Worm (Caenorhabditis elegans) whole organism, young adult: ENCODE results near the gene dct-18.

Experiments
- B0019.2 ChIP-seq: fragments of 200-800 bp; sonication (Bioruptor generic); conservative IDR thresholded peaks from 2 replicates; pipeline ENCODE4 v1.3.6; 2022; ENCODE audit warnings: missing genetic modification reagents, missing genetic modification characterization, missing compliant biosample characterization
- B0261.1 ChIP-seq: sonication (generic microtip); optimal IDR thresholded peaks from 2 replicates; lab custom pipeline; 2016; ENCODE audit warnings: mild to moderate bottlenecking, missing genetic modification characterization, moderate library complexity, missing compliant biosample characterization
- C06A6.2 ChIP-seq: fragments of 200-800 bp; sonication (Bioruptor generic); conservative IDR thresholded peaks from 2 replicates; pipeline ENCODE4 v1.3.6; 2022; ENCODE audit warnings: missing genetic modification characterization, missing compliant biosample characterization
- F22D6.2 ChIP-seq: sonication (generic microtip); optimal IDR thresholded peaks from 2 replicates; lab custom pipeline; 2016; ENCODE audit warnings: mild to moderate bottlenecking, missing genetic modification characterization, missing compliant biosample characterization
- F37B4.10 ChIP-seq: fragments of 200-800 bp; sonication (Bioruptor generic); IDR thresholded peaks from 2 replicates; pipeline ENCODE4 v1.3.6; 2022; ENCODE audit warnings: missing genetic modification characterization, missing compliant biosample characterization
- F49E8.2 ChIP-seq: sonication (generic microtip); optimal IDR thresholded peaks from 3 replicates; lab custom pipeline; 2017; ENCODE audit warnings: missing genetic modification characterization, mild to moderate bottlenecking, missing compliant biosample characterization, antibody characterized with exemption, moderate library complexity; ENCODE audit not compliant: insufficient read depth
- F57C9.4 ChIP-seq: sonication (generic microtip); optimal IDR thresholded peaks from 2 replicates; lab custom pipeline; 2017; ENCODE audit warnings: mild to moderate bottlenecking, missing genetic modification characterization, missing compliant biosample characterization
- K12H6.12 ChIP-seq: fragments of 200-800 bp; sonication (Bioruptor generic); optimal IDR thresholded peaks from 2 replicates; lab custom pipeline; 2018; ENCODE audit warnings: mild to moderate bottlenecking, missing genetic modification characterization, missing compliant biosample characterization
- Y53F4B.3 ChIP-seq: fragments of 200-800 bp; sonication (Bioruptor generic); IDR thresholded peaks from 2 replicates; pipeline ENCODE4 v1.3.6; 2022; ENCODE audit warnings: missing genetic modification reagents, missing genetic modification characterization, missing compliant biosample characterization
- Y67H2A.10 ChIP-seq: fragments of 200-800 bp; sonication (Bioruptor generic); conservative IDR thresholded peaks from 2 replicates; pipeline ENCODE4 v1.3.6; 2022; ENCODE audit warnings: missing genetic modification reagents, missing genetic modification characterization, missing compliant biosample characterization
- Y95B8A.8 ChIP-seq: fragments of 200-800 bp; sonication (Bioruptor generic); IDR thresholded peaks from 2 replicates; pipeline ENCODE4 v1.3.6; 2022; ENCODE audit warnings: missing genetic modification reagents, missing genetic modification characterization, missing compliant biosample characterization
- ZK185.1 ChIP-seq: sonication (generic microtip); optimal IDR thresholded peaks from 2 replicates; lab custom pipeline; 2016; ENCODE audit warnings: mild to moderate bottlenecking, missing genetic modification characterization, missing compliant biosample characterization; ENCODE audit not compliant: poor library complexity, severe bottlenecking
- aptf-3 ChIP-seq: fragments of 200-800 bp; sonication (Bioruptor generic); IDR thresholded peaks from 2 replicates; pipeline ENCODE4 v1.3.6; 2022; ENCODE audit warnings: missing genetic modification characterization, missing compliant biosample characterization
- attf-3 ChIP-seq: fragments of 200-800 bp; sonication (Bioruptor generic); conservative IDR thresholded peaks from 2 replicates; pipeline ENCODE4 v1.3.6; 2022; ENCODE audit warnings: missing genetic modification reagents, missing genetic modification characterization, missing compliant biosample characterization
- bed-1 ChIP-seq: fragments of 200-800 bp; sonication (Bioruptor generic); IDR thresholded peaks from 2 replicates; pipeline ENCODE4 v1.3.6; 2022; ENCODE audit warnings: missing genetic modification reagents, missing genetic modification characterization, missing compliant biosample characterization
- bed-2 ChIP-seq: fragments of 200-800 bp; sonication (Bioruptor generic); IDR thresholded peaks from 2 replicates; pipeline ENCODE4 v1.3.6; 2022; ENCODE audit warnings: missing genetic modification reagents, missing genetic modification characterization, missing compliant biosample characterization
- ceh-27 ChIP-seq: fragments of 200-800 bp; sonication (Bioruptor generic); optimal IDR thresholded peaks from 2 replicates; lab custom pipeline; 2018; ENCODE audit warnings: mild to moderate bottlenecking, missing genetic modification characterization, moderate library complexity, missing compliant biosample characterization
- ceh-91 ChIP-seq: fragments of 200-800 bp; sonication (Bioruptor generic); IDR thresholded peaks from 2 replicates; pipeline ENCODE4 v1.3.6; 2022; ENCODE audit warnings: missing genetic modification reagents, missing genetic modification characterization, missing compliant biosample characterization
- dpff-1 ChIP-seq: sonication (generic microtip); optimal IDR thresholded peaks from 2 replicates; lab custom pipeline; 2017; ENCODE audit warnings: mild to moderate bottlenecking, missing genetic modification characterization, missing compliant biosample characterization
- efl-1 ChIP-seq: fragments of 150-350 bp; optimal IDR thresholded peaks from 2 replicates; lab custom pipeline; 2014; ENCODE audit warnings: missing biosample characterization, missing genetic modification reagents, missing genetic modification characterization
- egrh-3 ChIP-seq: fragments of 200-800 bp; sonication (Bioruptor generic); IDR thresholded peaks from 2 replicates; pipeline ENCODE4 v1.3.6; 2022; ENCODE audit warnings: missing genetic modification reagents, missing genetic modification characterization, missing compliant biosample characterization
- gei-17 ChIP-seq: fragments of 200-800 bp; sonication (Bioruptor generic); optimal IDR thresholded peaks from 2 replicates; lab custom pipeline; 2018; ENCODE audit warnings: mild to moderate bottlenecking, missing genetic modification characterization, missing compliant biosample characterization
- hlh-26 ChIP-seq: fragments of 200-800 bp; sonication (Bioruptor generic); conservative IDR thresholded peaks from 2 replicates; pipeline ENCODE4 v1.3.6; 2022; ENCODE audit warnings: missing genetic modification reagents, missing genetic modification characterization, missing compliant biosample characterization
- hmg-1.2 ChIP-seq: fragments of 200-800 bp; sonication (Bioruptor generic); IDR thresholded peaks from 2 replicates; pipeline ENCODE4 v1.3.6; 2022; ENCODE audit warnings: missing genetic modification reagents, missing genetic modification characterization, missing compliant biosample characterization
- hsf-1 ChIP-seq: fragments of 200-800 bp; sonication (Bioruptor generic); IDR thresholded peaks from 2 replicates; pipeline ENCODE4 v1.3.6; 2022; ENCODE audit warnings: missing genetic modification reagents, missing genetic modification characterization, missing compliant biosample characterization
- let-607 ChIP-seq, 2 experiments: fragments of 200-800 bp in 1 of 2; sonication (Bioruptor generic) in 1 of 2; sonication (generic microtip) in 1 of 2; optimal IDR thresholded peaks; 2 replicates each; lab custom pipeline; 2016 to 2018; ENCODE audit warnings: mild to moderate bottlenecking in 2 of 2, missing compliant biosample characterization in 2 of 2, missing genetic modification characterization in 2 of 2, moderate library complexity in 2 of 2, missing genotype in 1 of 2
- lin-26 ChIP-seq: fragments of 200-800 bp; sonication (Bioruptor generic); IDR thresholded peaks from 2 replicates; pipeline ENCODE4 v1.3.6; 2022; ENCODE audit warnings: missing genetic modification reagents, missing genetic modification characterization, missing compliant biosample characterization
- lsy-27 ChIP-seq: sonication (generic microtip); optimal IDR thresholded peaks from 2 replicates; lab custom pipeline; 2017; ENCODE audit warnings: missing genetic modification characterization, mild to moderate bottlenecking, missing compliant biosample characterization, antibody characterized with exemption, missing genotype, borderline replicate concordance; ENCODE audit not compliant: insufficient read depth
- madf-3 ChIP-seq: fragments of 200-800 bp; sonication (Bioruptor generic); IDR thresholded peaks from 2 replicates; pipeline ENCODE4 v1.3.6; 2022; ENCODE audit warnings: missing genetic modification reagents, missing genetic modification characterization, missing compliant biosample characterization
- mel-28 ChIP-seq: sonication (generic microtip); optimal IDR thresholded peaks from 2 replicates; lab custom pipeline; 2016; ENCODE audit warnings: borderline replicate concordance, mild to moderate bottlenecking, missing genetic modification characterization, missing compliant biosample characterization
- mes-4 ChIP-seq: sonication (generic microtip); optimal IDR thresholded peaks from 2 replicates; lab custom pipeline; 2016; ENCODE audit warnings: missing genotype, missing genetic modification characterization, missing compliant biosample characterization
- nfya-2 ChIP-seq: fragments of 200-800 bp; sonication (Bioruptor generic); IDR thresholded peaks from 2 replicates; pipeline ENCODE4 v1.3.6; 2022; ENCODE audit warnings: missing genetic modification reagents, missing genetic modification characterization, missing compliant biosample characterization
- nfyb-1 ChIP-seq: fragments of 200-800 bp; sonication (Bioruptor generic); IDR thresholded peaks from 2 replicates; pipeline ENCODE4 v1.3.6; 2022; ENCODE audit warnings: missing genetic modification reagents, missing genetic modification characterization, missing compliant biosample characterization
- nhr-90 ChIP-seq: sonication (generic microtip); optimal IDR thresholded peaks from 2 replicates; lab custom pipeline; 2016; ENCODE audit warnings: missing genotype, mild to moderate bottlenecking, missing genetic modification characterization, missing compliant biosample characterization
- rcor-1 ChIP-seq: fragments of 200-800 bp; sonication (Bioruptor generic); IDR thresholded peaks from 2 replicates; pipeline ENCODE4 v1.3.6; 2022; ENCODE audit warnings: missing genetic modification reagents, missing genetic modification characterization, missing compliant biosample characterization
- rpc-1 ChIP-seq, 2 experiments: fragments of 150-350 bp in 1 of 2; sonication (generic microtip) in 1 of 2; optimal IDR thresholded peaks; 2 replicates each; lab custom pipeline; 2014 to 2018; ENCODE audit warnings: missing biosample characterization in 1 of 2, missing genetic modification characterization in 1 of 2, missing genetic modification reagents in 1 of 2, missing genotype in 1 of 2
- snpc-4 ChIP-seq, 5 experiments: fragments of 150-350 bp in 1 of 5; sonication (generic microtip) in 4 of 5; optimal IDR thresholded peaks; 2 replicates each; lab custom pipeline; 2014 to 2018; ENCODE audit warnings: missing genetic modification characterization in 5 of 5, missing biosample characterization in 3 of 5, antibody characterized with exemption in 2 of 5, mild to moderate bottlenecking in 2 of 5, missing compliant biosample characterization in 2 of 5, missing genotype in 2 of 5, moderate library complexity in 2 of 5, missing genetic modification reagents in 1 of 5
- somi-1 ChIP-seq: fragments of 200-800 bp; sonication (Bioruptor generic); optimal IDR thresholded peaks from 2 replicates; lab custom pipeline; 2018; ENCODE audit warnings: mild to moderate bottlenecking, missing genetic modification characterization, missing compliant biosample characterization
- xnd-1 ChIP-seq: sonication (generic microtip); optimal IDR thresholded peaks from 2 replicates; lab custom pipeline; 2016; ENCODE audit warnings: missing genotype, missing genetic modification reagents, missing genetic modification characterization, missing compliant biosample characterization
- zfh-2 ChIP-seq: fragments of 200-800 bp; sonication (Bioruptor generic); conservative IDR thresholded peaks from 2 replicates; pipeline ENCODE4 v1.3.6; 2022; ENCODE audit warnings: missing genetic modification reagents, missing genetic modification characterization, missing compliant biosample characterization
- ztf-25 ChIP-seq: fragments of 200-800 bp; sonication (Bioruptor generic); IDR thresholded peaks from 2 replicates; pipeline ENCODE4 v1.3.6; 2022; ENCODE audit warnings: missing genetic modification reagents, missing genetic modification characterization, missing compliant biosample characterization

The dct-18 gene

DNA sequence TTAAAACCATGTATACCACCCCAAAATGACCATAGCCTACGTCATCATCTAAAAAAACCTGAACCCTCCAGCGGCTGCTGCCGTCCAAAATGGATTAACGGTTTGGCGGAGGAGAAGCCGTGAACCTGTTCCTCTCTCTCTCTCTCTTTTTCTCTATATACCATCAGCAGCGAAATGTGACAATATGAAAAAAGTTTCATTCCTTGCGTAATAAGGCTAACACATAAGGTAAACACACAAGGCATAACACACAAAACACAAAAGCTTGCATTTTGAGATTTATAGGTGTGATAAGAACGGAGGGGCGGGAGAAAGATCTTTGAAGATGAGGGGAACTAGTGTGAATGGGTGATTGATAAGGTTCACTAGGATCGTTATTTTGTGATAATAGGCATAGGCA lies 29.6 kb downstream of the dct-18 start:
- TF ChIP-seq Y67H2A.10 (GFP tag; lab: Robert Waterston, UW) (no peak), Y95B8A.8 (no peak), F49E8.2 (no peak), hsf-1 (no peak), nhr-90 (no peak), madf-3 (GFP tag; lab: Robert Waterston, UW) (no peak), let-607 (tag; optimal IDR thresholded peaks at IDR 0.05; lab: Kevin White, UChicago) (no peak), bed-2 (no peak), hmg-1.2 (GFP tag; lab: Robert Waterston, UW) (no peak), hlh-26 (GFP tag; lab: Robert Waterston, UW) (no peak), xnd-1 (tag; lab: Kevin White, UChicago) (no peak), C06A6.2 (no peak), F37B4.10 (no peak), ztf-25 (GFP tag; lab: Robert Waterston, UW) (no peak), K12H6.12 (tag; lab: Kevin White, UChicago) (no peak), gei-17 (GFP tag; lab: Kevin White, UChicago) (no peak), snpc-4 (GFP tag; optimal IDR thresholded peaks at IDR 0.05; lab: Kevin White, UChicago) (no peak), snpc-4 (tag; optimal IDR thresholded peaks at IDR 0.05; lab: Kevin White, UChicago) (no peak), mel-28 (tag; lab: Kevin White, UChicago) (no peak), zfh-2 (GFP tag; lab: Robert Waterston, UW) (no peak), lsy-27 (tag; lab: Kevin White, UChicago) (no peak)

DNA sequence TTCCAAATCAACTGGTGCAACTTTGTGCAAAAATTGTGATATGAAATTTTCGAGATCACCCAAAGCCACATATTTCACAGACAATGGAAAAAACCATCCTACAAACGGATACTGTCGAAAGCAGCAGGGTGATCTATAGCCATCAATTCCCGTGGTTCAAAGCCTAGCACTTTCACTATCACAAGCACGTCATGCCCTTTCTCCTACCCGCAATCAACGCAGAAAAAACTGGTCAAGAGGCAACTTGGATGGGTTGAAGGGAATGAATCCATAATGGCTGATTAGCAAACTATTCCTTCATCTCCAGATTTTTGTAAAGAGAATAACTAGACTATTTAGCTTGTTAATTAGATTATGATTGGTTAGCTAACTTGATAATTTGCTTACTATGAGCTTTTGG lies 30.1 kb downstream of the dct-18 start:
- TF ChIP-seq zfh-2 (GFP tag; lab: Robert Waterston, UW) = no peak
- no peak for TF ChIP-seq mes-4
- no peak for TF ChIP-seq hmg-1.2 (GFP tag; lab: Robert Waterston, UW)
- TF ChIP-seq hlh-26 (GFP tag; lab: Robert Waterston, UW) = no peak
- no peak for TF ChIP-seq aptf-3
- no peak for TF ChIP-seq dpff-1 (tag; lab: Kevin White, UChicago)
- TF ChIP-seq let-607 (tag; optimal IDR thresholded peaks at IDR 0.05; lab: Kevin White, UChicago) = no peak
- TF ChIP-seq attf-3 = no peak
- no peak for TF ChIP-seq efl-1
- no peak for TF ChIP-seq B0019.2 (GFP tag; lab: Robert Waterston, UW)
- TF ChIP-seq B0261.1 (tag; lab: Kevin White, UChicago) = no peak
- TF ChIP-seq bed-1 = no peak
- TF ChIP-seq ceh-27 = no peak

DNA sequence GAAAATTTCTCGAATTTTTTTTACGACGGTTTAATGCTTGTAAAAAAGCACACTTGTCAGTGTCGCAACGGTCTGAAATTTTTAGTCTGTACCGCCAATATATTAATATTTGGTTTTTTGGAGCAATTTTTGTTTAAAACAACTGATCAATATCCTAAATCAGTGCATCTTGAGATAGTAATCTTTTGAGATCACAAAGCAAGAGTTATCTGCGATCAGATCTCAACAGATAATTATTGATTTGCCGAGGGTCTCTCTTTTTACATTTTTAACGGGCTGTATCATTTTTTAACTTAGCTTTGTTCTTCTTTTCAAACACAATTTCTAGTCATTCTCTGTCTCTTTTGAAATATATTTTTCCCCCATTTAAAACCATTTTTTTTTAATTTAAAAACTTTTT lies 33.5 kb downstream of the dct-18 start:
- TF ChIP-seq egrh-3 (GFP tag; lab: Robert Waterston, UW) = no peak
- TF ChIP-seq nfyb-1 = no peak
- TF ChIP-seq hmg-1.2 (GFP tag; lab: Robert Waterston, UW) = no peak
- TF ChIP-seq nfya-2 (GFP tag; lab: Robert Waterston, UW) = no peak
- no peak for TF ChIP-seq rpc-1 (optimal IDR thresholded peaks at IDR 0.05; lab: Kevin White, UChicago)
- TF ChIP-seq rpc-1 (tag; optimal IDR thresholded peaks at IDR 0.05; lab: Kevin White, UChicago) = no peak
- no peak for TF ChIP-seq F22D6.2 (tag; lab: Kevin White, UChicago)
- TF ChIP-seq madf-3 (GFP tag; lab: Robert Waterston, UW) = no peak
- TF ChIP-seq F57C9.4 (tag; lab: Kevin White, UChicago) = no peak
- TF ChIP-seq Y53F4B.3 (GFP tag; lab: Robert Waterston, UW) = no peak
- no peak for TF ChIP-seq ztf-25 (GFP tag; lab: Robert Waterston, UW)
- no peak for TF ChIP-seq ceh-91 (GFP tag; lab: Robert Waterston, UW)
- no peak for TF ChIP-seq lsy-27 (tag; lab: Kevin White, UChicago)
- TF ChIP-seq somi-1 (GFP tag; lab: Kevin White, UChicago) = no peak
- no peak for TF ChIP-seq C06A6.2
- TF ChIP-seq ZK185.1 (tag; lab: Kevin White, UChicago) = no peak
- TF ChIP-seq rcor-1 (GFP tag; lab: Robert Waterston, UW) = no peak
- no peak for TF ChIP-seq lin-26 (GFP tag; lab: Robert Waterston, UW)
